Fruit fly (Drosophila melanogaster): ENCODE data around the gene CG6833.
A peak's percentile ranks its signal among the peaks of the same experiment; 100 is the strongest.

Gene CG6833

DNA sequence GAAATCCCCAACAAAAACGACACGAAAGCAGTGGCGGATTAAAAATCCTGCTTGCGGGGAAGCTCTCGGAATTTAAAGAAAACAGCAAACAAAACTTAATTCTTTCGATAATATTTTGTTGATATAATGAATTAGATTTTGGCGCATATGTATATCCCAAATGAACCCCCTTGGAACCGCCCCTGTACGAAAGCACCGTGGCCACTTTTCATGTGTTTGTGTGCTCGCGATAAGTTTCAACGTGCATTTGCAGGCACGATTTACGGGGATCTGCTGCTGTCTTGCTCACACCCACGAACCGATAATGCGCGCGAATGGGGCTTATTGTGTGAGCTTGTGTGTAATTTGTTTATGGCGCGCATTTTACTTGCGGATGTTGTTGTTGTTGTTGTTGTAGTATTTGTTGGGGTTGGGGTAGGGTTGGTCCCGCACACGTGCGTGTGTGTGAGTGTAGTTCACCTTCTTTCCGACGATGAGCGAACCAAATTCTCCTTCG, 46.0 kb upstream of the CG6833 start (continued):
- TF ChIP-seq CG9139 (GFP tag; optimal IDR thresholded peaks at IDR 0.05) (peak; percentile 90), CG4318 (GFP tag; optimal IDR thresholded peaks at IDR 0.05) (peak; percentile 98), CG7368 (GFP tag; optimal IDR thresholded peaks at IDR 0.05) (peak; percentile 98), CG31627 (GFP tag; optimal IDR thresholded peaks at IDR 0.05) (peak; percentile 99), CG34406 (GFP tag; optimal IDR thresholded peaks at IDR 0.05) (peak; percentile 98), esn (GFP tag; optimal IDR thresholded peaks at IDR 0.05) (peak; percentile 99), CG8632 (GFP tag; optimal IDR thresholded peaks at IDR 0.05) (peak; percentile 97), salr (GFP tag; optimal IDR thresholded peaks at IDR 0.05) (peak; percentile 96 to 99)

dm6 chr3L:14005627-14006287, 45.2 kb upstream of the CG6833 start:
- TF ChIP-seq Ets21C (GFP tag; optimal IDR thresholded peaks at IDR 0.05): no peak
- TF ChIP-seq Sox15 (GFP tag; optimal IDR thresholded peaks at IDR 0.05): no peak
- no peak for TF ChIP-seq svp (GFP tag)
- no peak for TF ChIP-seq CG31627 (GFP tag; optimal IDR thresholded peaks at IDR 0.05)
- no peak for TF ChIP-seq Hr4 (GFP tag; optimal IDR thresholded peaks at IDR 0.05)
- no peak for TF ChIP-seq fd59A (GFP tag; optimal IDR thresholded peaks at IDR 0.05)
- no peak for TF ChIP-seq CG8319 (GFP tag; optimal IDR thresholded peaks at IDR 0.05)
- no peak for TF ChIP-seq CG9139 (GFP tag; optimal IDR thresholded peaks at IDR 0.05)
- 0 out of 3 replicates have a peak, but pooled peaks have one; percentile 6 for TF ChIP-seq eg (GFP tag; IDR thresholded peaks at IDR 0.05)
- TF ChIP-seq Blimp-1 (GFP tag; optimal IDR thresholded peaks at IDR 0.05): no peak
- no peak for TF ChIP-seq CG4318 (GFP tag; optimal IDR thresholded peaks at IDR 0.05)
- no peak for TF ChIP-seq salr (GFP tag; optimal IDR thresholded peaks at IDR 0.05)
- peak; percentile 23; the same call in 1 of the 3 replicates for TF ChIP-seq CG6163 (GFP tag; IDR thresholded peaks at IDR 0.05)
- no peak for TF ChIP-seq net (GFP tag; optimal IDR thresholded peaks at IDR 0.05)
- no peak for TF ChIP-seq Met (GFP tag; optimal IDR thresholded peaks at IDR 0.05)
- no peak for TF ChIP-seq Smox (GFP tag; optimal IDR thresholded peaks at IDR 0.05)
- TF ChIP-seq Hr38 (GFP tag; optimal IDR thresholded peaks at IDR 0.05): no peak

- peak; percentile 100 for TF ChIP-seq vri (GFP tag; optimal IDR thresholded peaks at IDR 0.05)
- TF ChIP-seq CG8119 (GFP tag; IDR thresholded peaks at IDR 0.05): peak; percentile 60; the same call in 2 of the 3 replicates
- TF ChIP-seq CG15336 (GFP tag; IDR thresholded peaks at IDR 0.05): peak; percentile 45
- TF ChIP-seq eg (GFP tag; IDR thresholded peaks at IDR 0.05): peak; percentile 55; the same call in 2 of the 3 replicates
- TF ChIP-seq CG6163 (GFP tag; IDR thresholded peaks at IDR 0.05): peak; percentile 84
- TF ChIP-seq fkh (GFP tag; optimal IDR thresholded peaks at IDR 0.05): no peak
- no peak for TF ChIP-seq topi (GFP tag; optimal IDR thresholded peaks at IDR 0.05)
- TF ChIP-seq Smox (GFP tag; optimal IDR thresholded peaks at IDR 0.05): no peak
Measured at dm6 chr3L:14006704-14007126, 44.3 kb upstream of the CG6833 start.

DNA sequence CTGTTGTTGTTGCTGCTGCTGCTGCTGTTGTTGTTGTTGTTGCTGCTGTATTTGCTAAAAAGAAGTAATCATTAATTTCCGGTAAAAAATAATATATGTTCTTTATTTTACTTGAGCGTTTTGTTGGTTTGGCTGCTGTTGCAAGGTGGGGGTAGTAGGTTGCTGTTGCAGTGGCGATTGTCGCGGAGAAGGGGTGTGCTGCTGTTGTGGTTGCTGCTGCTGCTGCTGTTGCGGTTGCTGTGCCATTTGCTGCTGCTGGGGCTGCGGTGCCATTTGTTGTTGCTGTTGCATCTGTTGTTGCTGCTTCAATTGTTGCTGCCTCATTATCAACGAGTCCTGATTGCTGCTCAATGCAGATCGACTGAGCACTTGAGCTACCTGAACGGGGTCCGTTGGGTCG, 25.3 kb upstream of the CG6833 start:
- TF ChIP-seq dac (GFP tag; optimal IDR thresholded peaks at IDR 0.05) (no peak), fd85E (GFP tag; optimal IDR thresholded peaks at IDR 0.05) (no peak), CG32006 (GFP tag; optimal IDR thresholded peaks at IDR 0.05) (no peak), CG16779 (tag; optimal IDR thresholded peaks at IDR 0.05) (no peak), net (GFP tag; optimal IDR thresholded peaks at IDR 0.05) (no peak), CG7368 (GFP tag; optimal IDR thresholded peaks at IDR 0.05) (no peak), svp (GFP tag) (no peak), CG31627 (GFP tag; optimal IDR thresholded peaks at IDR 0.05) (no peak), Hr4 (GFP tag; optimal IDR thresholded peaks at IDR 0.05) (no peak), fd59A (GFP tag; optimal IDR thresholded peaks at IDR 0.05) (no peak), dsx (GFP tag; optimal IDR thresholded peaks at IDR 0.05; ENCODE audit: poor library complexity, severe bottlenecking) (no peak), spab (GFP tag; optimal IDR thresholded peaks at IDR 0.05) (no peak), vri (GFP tag; optimal IDR thresholded peaks at IDR 0.05) (no peak), Ets21C (GFP tag; optimal IDR thresholded peaks at IDR 0.05) (no peak), esn (GFP tag; optimal IDR thresholded peaks at IDR 0.05) (no peak), CG6163 (GFP tag; IDR thresholded peaks at IDR 0.05) (no peak)
